Worm (Caenorhabditis elegans) whole organism, late embryonic: Measurements from ENCODE around the gene hsp-17.

ENCODE experiments used
- K09A11.1 ChIP-seq: sonication (generic microtip); optimal IDR thresholded peaks from 2 replicates; lab custom pipeline; 2017; ENCODE audit warnings: antibody characterized with exemption, mild to moderate bottlenecking, missing genetic modification characterization, missing compliant biosample characterization; ENCODE audit not compliant: insufficient read depth
- ceh-2 ChIP-seq: sonication (generic microtip); optimal IDR thresholded peaks from 2 replicates; lab custom pipeline; 2016; ENCODE audit warnings: missing genotype, missing genetic modification characterization, missing compliant biosample characterization
- lin-11 ChIP-seq: fragments of 200-800 bp; sonication (Bioruptor generic); optimal IDR thresholded peaks from 2 replicates; lab custom pipeline; 2018; ENCODE audit warnings: mild to moderate bottlenecking, missing genetic modification characterization, missing compliant biosample characterization
- pha-4 ChIP-seq: fragments of 150-350 bp; optimal IDR thresholded peaks from 2 replicates; lab custom pipeline; 2018; ENCODE audit warnings: missing biosample characterization, missing genetic modification reagents, missing genetic modification characterization
- ttx-3 ChIP-seq: sonication (generic microtip); optimal IDR thresholded peaks from 2 replicates; lab custom pipeline; 2016; ENCODE audit warnings: missing genetic modification reagents, missing genetic modification characterization, missing compliant biosample characterization
- zip-5 ChIP-seq: sonication (generic microtip); optimal IDR thresholded peaks from 2 replicates; lab custom pipeline; 2016; ENCODE audit warnings: missing genetic modification characterization, missing compliant biosample characterization

DNA sequence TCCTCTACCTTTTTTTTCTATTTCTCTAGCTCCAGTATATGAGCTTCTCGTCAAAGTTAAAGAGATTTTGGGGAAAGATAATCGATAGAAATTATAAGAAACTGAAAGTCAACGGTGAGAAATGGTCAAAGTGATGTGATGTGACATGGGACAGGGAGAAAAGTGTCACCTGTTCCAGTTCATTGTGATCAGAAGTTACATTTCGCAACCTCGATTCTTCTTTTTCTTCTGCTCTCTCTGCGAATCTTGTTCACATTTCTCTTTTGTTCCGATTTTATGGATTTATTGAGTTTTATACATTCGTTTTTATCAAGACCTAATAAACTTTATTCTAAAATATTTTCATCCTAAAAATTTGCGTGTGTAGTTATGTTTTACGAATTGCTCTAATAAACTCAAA, 50.1 kb downstream of the hsp-17 start:
- TF ChIP-seq K09A11.1 (tag; lab: Kevin White, UChicago): no peak
- TF ChIP-seq zip-5 (tag; lab: Kevin White, UChicago): no peak
- no peak for TF ChIP-seq ttx-3 (tag; lab: Kevin White, UChicago)
- TF ChIP-seq pha-4 (tag; lab: Kevin White, UChicago): no peak
- TF ChIP-seq ceh-2 (tag; lab: Kevin White, UChicago): no peak
- no peak for TF ChIP-seq lin-11 (tag; lab: Kevin White, UChicago)
